Fruit fly (Drosophila melanogaster) whole organism, embryonic: ENCODE data around the gene TbCMF46.

ENCODE experiments used
- Antp ChIP-seq: fragments of 200-800 bp; sonication (Bioruptor generic); optimal IDR thresholded peaks from 3 replicates; lab custom pipeline; 2016; ENCODE audit warnings: missing biosample characterization, missing genetic modification characterization
- BtbVII ChIP-seq: fragments of 200-800 bp; sonication (Bioruptor generic); optimal IDR thresholded peaks from 3 replicates; lab custom pipeline; 2017; ENCODE audit warnings: missing biosample characterization, mild to moderate bottlenecking, missing genetic modification characterization
- CG10366 ChIP-seq: fragments of 200-800 bp; sonication (Bioruptor generic); IDR thresholded peaks from 2 replicates; pipeline ENCODE4 v1.3.6; 2022; ENCODE audit warnings: missing biosample characterization, missing genetic modification characterization
- CG12659 ChIP-seq: fragments of 200-800 bp; sonication (Bioruptor generic); optimal IDR thresholded peaks from 3 replicates; lab custom pipeline; 2017; ENCODE audit warnings: mild to moderate bottlenecking, missing biosample characterization, missing genetic modification reagents, missing genetic modification characterization
- CG14014 ChIP-seq: fragments of 200-800 bp; sonication (Bioruptor generic); IDR thresholded peaks from 2 replicates; pipeline ENCODE4 v1.3.6; 2022; ENCODE audit warnings: missing biosample characterization, missing genetic modification characterization
- CG14965 ChIP-seq: fragments of 200-800 bp; sonication (Bioruptor generic); optimal IDR thresholded peaks from 2 replicates; lab custom pipeline; 2016; ENCODE audit warnings: missing biosample characterization, missing genetic modification characterization, borderline replicate concordance
- CG15479 ChIP-seq: fragments of 200-800 bp; sonication (Bioruptor generic); optimal IDR thresholded peaks from 3 replicates; lab custom pipeline; 2019; ENCODE audit warnings: missing biosample characterization, mild to moderate bottlenecking, missing genetic modification characterization, moderate library complexity
- CG16813 ChIP-seq: fragments of 200-800 bp; sonication (Bioruptor generic); IDR thresholded peaks from 3 replicates; pipeline ENCODE4 v1.3.6; 2022; ENCODE audit warnings: missing biosample characterization, missing genetic modification characterization; ENCODE audit not compliant: partially characterized antibody
- CG17186 ChIP-seq: fragments of 200-800 bp; sonication (Bioruptor generic); optimal IDR thresholded peaks from 3 replicates; lab custom pipeline; 2017; ENCODE audit warnings: missing biosample characterization, missing genetic modification reagents, missing genetic modification characterization
- CG17361 ChIP-seq: fragments of 200-800 bp; sonication (Bioruptor generic); IDR thresholded peaks from 3 replicates; pipeline ENCODE4 v1.3.6; 2022; ENCODE audit warnings: missing biosample characterization, missing genetic modification characterization
- CG17612 ChIP-seq: fragments of 200-800 bp; sonication (Bioruptor generic); IDR thresholded peaks from 2 replicates; pipeline ENCODE4 v1.3.6; 2022; ENCODE audit warnings: missing biosample characterization, missing genetic modification characterization
- CG17802 ChIP-seq: fragments of 200-800 bp; sonication (Bioruptor generic); optimal IDR thresholded peaks from 2 replicates; lab custom pipeline; 2018; ENCODE audit warnings: missing biosample characterization, mild to moderate bottlenecking, missing genetic modification characterization, moderate library complexity
- CG17829 ChIP-seq: fragments of 200-800 bp; optimal IDR thresholded peaks from 2 replicates; lab custom pipeline; 2019; ENCODE audit warnings: missing biosample characterization, mild to moderate bottlenecking, missing genetic modification characterization, moderate library complexity
- CG17912 ChIP-seq: fragments of 200-800 bp; sonication (Bioruptor generic); optimal IDR thresholded peaks from 2 replicates; lab custom pipeline; 2018; ENCODE audit warnings: missing biosample characterization, mild to moderate bottlenecking, missing genetic modification characterization
- CG31365 ChIP-seq: fragments of 200-800 bp; sonication (Bioruptor generic); optimal IDR thresholded peaks from 2 replicates; lab custom pipeline; 2018; ENCODE audit warnings: missing biosample characterization, mild to moderate bottlenecking, missing genetic modification characterization
- CG4404 ChIP-seq: fragments of 200-800 bp; sonication (Bioruptor generic); IDR thresholded peaks from 2 replicates; pipeline ENCODE4 v1.3.6; 2022; ENCODE audit warnings: missing biosample characterization, missing genetic modification characterization
- CG5180 ChIP-seq: fragments of 200-800 bp; sonication (Bioruptor generic); optimal IDR thresholded peaks from 3 replicates; lab custom pipeline; 2017; ENCODE audit warnings: missing biosample characterization, missing genetic modification characterization, mild to moderate bottlenecking, moderate library complexity, missing genetic modification reagents
- CG6254 ChIP-seq: fragments of 200-800 bp; sonication (Bioruptor generic); optimal IDR thresholded peaks from 3 replicates; lab custom pipeline; 2017; ENCODE audit warnings: mild to moderate bottlenecking, missing biosample characterization, missing genetic modification reagents, missing genetic modification characterization
- Doc2 ChIP-seq: fragments of 200-800 bp; sonication (Bioruptor generic); IDR thresholded peaks from 2 replicates; pipeline ENCODE4 v1.3.6; 2022; ENCODE audit warnings: missing biosample characterization, missing genetic modification characterization
- Eip74EF ChIP-seq, 2 experiments: fragments of 200-800 bp in 1 of 2; fragments of >200 bp in 1 of 2; sonication (Bioruptor generic) in 1 of 2; optimal IDR thresholded peaks; 2 replicates each; lab custom pipeline; 2017 to 2019; ENCODE audit warnings: missing biosample characterization in 2 of 2, missing genetic modification characterization in 2 of 2, mild to moderate bottlenecking in 1 of 2, moderate library complexity in 1 of 2
- Elba2 ChIP-seq: fragments of 200-800 bp; sonication (Bioruptor generic); optimal IDR thresholded peaks from 3 replicates; lab custom pipeline; 2016; ENCODE audit warnings: missing biosample characterization, missing genetic modification characterization
- Hmx ChIP-seq: fragments of 200-800 bp; sonication (Bioruptor generic); optimal IDR thresholded peaks from 2 replicates; lab custom pipeline; 2016; ENCODE audit warnings: missing biosample characterization, missing genetic modification characterization
- Hr3 ChIP-seq: fragments of 200-800 bp; sonication (Bioruptor generic); optimal IDR thresholded peaks from 3 replicates; lab custom pipeline; 2016; ENCODE audit warnings: missing biosample characterization, missing genetic modification characterization
- Hr39 ChIP-seq: fragments of >200 bp; optimal IDR thresholded peaks from 2 replicates; lab custom pipeline; 2017
- Kr ChIP-seq: fragments of 200-800 bp; sonication (Bioruptor generic); optimal IDR thresholded peaks from 2 replicates; lab custom pipeline; 2017; ENCODE audit warnings: missing biosample characterization, mild to moderate bottlenecking, missing genetic modification characterization
- Stat92E ChIP-seq, 3 experiments: fragments of >200 bp in 2 of 3; fragments of 200-800 bp in 1 of 3; sonication (Bioruptor generic) in 1 of 3; optimal IDR thresholded peaks; 2 replicates each; lab custom pipeline; 2017 to 2019; ENCODE audit warnings: missing biosample characterization in 3 of 3, missing genetic modification characterization in 3 of 3, mild to moderate bottlenecking in 1 of 3, moderate library complexity in 1 of 3
- TFAM ChIP-seq: fragments of 200-800 bp; sonication (Bioruptor generic); optimal IDR thresholded peaks from 2 replicates; lab custom pipeline; 2017; ENCODE audit warnings: missing biosample characterization, missing genetic modification characterization, inconsistent platforms
- al ChIP-seq: fragments of 200-800 bp; sonication (Bioruptor generic); IDR thresholded peaks from 2 replicates; pipeline ENCODE4 v1.3.6; 2022; ENCODE audit warnings: missing biosample characterization, missing genetic modification characterization
- gem ChIP-seq: fragments of 200-800 bp; sonication (Bioruptor generic); optimal IDR thresholded peaks from 2 replicates; lab custom pipeline; 2019; ENCODE audit warnings: missing biosample characterization, mild to moderate bottlenecking, missing genetic modification characterization, moderate library complexity
- gsb ChIP-seq: fragments of 200-800 bp; sonication (Bioruptor generic); IDR thresholded peaks from 2 replicates; pipeline ENCODE4 v1.3.6; 2022; ENCODE audit warnings: missing biosample characterization, missing genetic modification characterization
- gsb-n ChIP-seq: fragments of 200-800 bp; sonication (Bioruptor generic); optimal IDR thresholded peaks from 3 replicates; lab custom pipeline; 2018; ENCODE audit warnings: missing biosample characterization, mild to moderate bottlenecking, missing genetic modification characterization
- insv ChIP-seq, 2 experiments: fragments of 200-800 bp; sonication (Bioruptor generic); optimal IDR thresholded peaks; 3 replicates each; lab custom pipeline; 2016 to 2018; ENCODE audit warnings: missing biosample characterization in 2 of 2, missing genetic modification characterization in 2 of 2
- lbe ChIP-seq: fragments of 200-800 bp; sonication (Bioruptor generic); optimal IDR thresholded peaks from 2 replicates; lab custom pipeline; 2016; ENCODE audit warnings: missing biosample characterization, mild to moderate bottlenecking, missing genetic modification characterization
- luna ChIP-seq: fragments of 200-800 bp; sonication (Bioruptor generic); optimal IDR thresholded peaks from 2 replicates; lab custom pipeline; 2016; ENCODE audit warnings: missing biosample characterization, missing genetic modification characterization
- nau ChIP-seq: fragments of 200-800 bp; sonication (Bioruptor generic); optimal IDR thresholded peaks from 3 replicates; lab custom pipeline; 2017; ENCODE audit warnings: missing biosample characterization, mild to moderate bottlenecking, missing genetic modification characterization, missing genetic modification reagents
- pan ChIP-seq, 4 experiments: fragments of >200 bp in 3 of 4; fragments of 200-800 bp in 1 of 4; sonication (Bioruptor generic) in 1 of 4; optimal IDR thresholded peaks in 3 of 4; IDR thresholded peaks in 1 of 4; 2 replicates each; pipeline versions ENCODE4 v1.3.6 to Lab custom; 2017 to 2022; ENCODE audit warnings: missing biosample characterization in 2 of 4, missing genetic modification characterization in 2 of 4, mixed read lengths in 1 of 4
- prd ChIP-seq, 3 experiments: fragments of >200 bp in 2 of 3; fragments of 200-800 bp in 1 of 3; sonication (Bioruptor generic) in 1 of 3; optimal IDR thresholded peaks in 2 of 3; IDR thresholded peaks in 1 of 3; 2 replicates in 2 of 3; 3 replicates in 1 of 3; pipeline versions ENCODE4 v1.3.6 to Lab custom; 2017 to 2022; ENCODE audit warnings: missing biosample characterization in 1 of 3, missing genetic modification characterization in 1 of 3
- slou ChIP-seq: fragments of 200-800 bp; sonication (Bioruptor generic); optimal IDR thresholded peaks from 3 replicates; lab custom pipeline; 2016; ENCODE audit warnings: missing biosample characterization, missing genetic modification characterization

Gene TbCMF46

dm6 chr2L:9918020-9918959, 6.4 kb downstream of the TbCMF46 start, which contains the start of the genes CG5885 and CG4598 (continued):
- peak; percentile 83 for TF ChIP-seq CG16813 (GFP tag; lab: Robert Waterston, UW)
- peak; percentile 73 for TF ChIP-seq gsb-n (tag; lab: Kevin White, UChicago)
- no peak for TF ChIP-seq CG6254
- no peak for TF ChIP-seq Hr39 (lab: Kevin White, UChicago)
- no peak for TF ChIP-seq nau (GFP tag; lab: Kevin White, UChicago)
- peak; percentile 52 for TF ChIP-seq BtbVII (GFP tag; lab: Kevin White, UChicago)
- peak; percentile 12 for TF ChIP-seq slou (GFP tag; lab: Kevin White, UChicago)
- peak; percentile 53 for TF ChIP-seq lbe (GFP tag; lab: Kevin White, UChicago)
- no peak for TF ChIP-seq Doc2 (GFP tag; lab: Robert Waterston, UW)
- TF ChIP-seq CG17612 (GFP tag; lab: Robert Waterston, UW) = no peak
- TF ChIP-seq pan (optimal IDR thresholded peaks at IDR 0.05; lab: Kevin White, UChicago) = no peak
- peak in 1 of 2 experiments; percentile 64 for TF ChIP-seq pan (GFP tag; optimal IDR thresholded peaks at IDR 0.05 in 1 of 2, IDR thresholded peaks at IDR 0.05 in 1 of 2)
- TF ChIP-seq CG17361 = peak; percentile 77
- TF ChIP-seq CG17802 (tag; lab: Kevin White, UChicago) = no peak
- TF ChIP-seq gsb (GFP tag; lab: Robert Waterston, UW) = no peak
- peak; percentile 72 for TF ChIP-seq Hr3
- TF ChIP-seq al = peak; percentile 53
- peak; percentile 59 for TF ChIP-seq Antp (GFP tag; lab: Kevin White, UChicago)
- peak in 1 of 2 experiments; percentile 82 for TF ChIP-seq insv (GFP tag; optimal IDR thresholded peaks at IDR 0.05; lab: Kevin White, UChicago)
- TF ChIP-seq CG10366 (GFP tag; lab: Robert Waterston, UW) = peak; percentile 70
- no peak for TF ChIP-seq luna (GFP tag; lab: Kevin White, UChicago)
- peak; percentile 78 for TF ChIP-seq CG12659 (GFP tag; lab: Kevin White, UChicago)
- peak; percentile 87 for TF ChIP-seq gem (tag; lab: Kevin White, UChicago)
- no peak for TF ChIP-seq Elba2
- no peak for TF ChIP-seq CG15479 (GFP tag; lab: Kevin White, UChicago)
- peak; percentile 56 for TF ChIP-seq CG17829
- TF ChIP-seq Stat92E (GFP tag; optimal IDR thresholded peaks at IDR 0.05; lab: Kevin White, UChicago) = peak in 1 of 3 experiments; percentile 52
- TF ChIP-seq TFAM (GFP tag; lab: Kevin White, UChicago) = no peak
- no peak for TF ChIP-seq CG14965 (GFP tag; lab: Kevin White, UChicago)
- TF ChIP-seq Eip74EF (GFP tag; optimal IDR thresholded peaks at IDR 0.05; lab: Kevin White, UChicago) = peak in 1 of 2 experiments; percentile 22
- no peak for TF ChIP-seq prd (optimal IDR thresholded peaks at IDR 0.05; lab: Kevin White, UChicago)
- peak; percentile 54; the same call in 2 of the 3 replicates for TF ChIP-seq prd (GFP tag; IDR thresholded peaks at IDR 0.05; lab: Robert Waterston, UW)
- no peak for TF ChIP-seq CG4404 (GFP tag; lab: Robert Waterston, UW)
- peak; percentile 59 for TF ChIP-seq CG14014
- peak; percentile 46 for TF ChIP-seq CG17912 (GFP tag; lab: Kevin White, UChicago)
- TF ChIP-seq CG17186 (GFP tag; lab: Kevin White, UChicago) = peak; percentile 71
- TF ChIP-seq Kr = no peak
- no peak for TF ChIP-seq CG31365
- peak; percentile 48 for TF ChIP-seq CG5180
- TF ChIP-seq Hmx (GFP tag; lab: Kevin White, UChicago) = peak; percentile 7
- TF ChIP-seq, all 482 proteins: peak for 313
